Worm (Caenorhabditis elegans) whole organism, mixed stage, embryonic: ENCODE measurements around the gene srsx-35.

Experiments used
- M03D4.4 ChIP-seq: sonication (generic microtip); optimal IDR thresholded peaks from 2 replicates; lab custom pipeline; 2017; ENCODE audit warnings: mild to moderate bottlenecking, missing genetic modification characterization, missing compliant biosample characterization
- blmp-1 ChIP-seq: fragments of 150-350 bp; optimal IDR thresholded peaks from 2 replicates; lab custom pipeline; 2014; ENCODE audit warnings: missing biosample characterization, missing genetic modification characterization
- ceh-43 ChIP-seq: fragments of 200-800 bp; sonication (Bioruptor generic); optimal IDR thresholded peaks from 2 replicates; lab custom pipeline; 2018; ENCODE audit warnings: mild to moderate bottlenecking, missing genetic modification characterization, moderate library complexity, missing compliant biosample characterization
- ceh-83 ChIP-seq: fragments of 200-800 bp; sonication (Bioruptor generic); optimal IDR thresholded peaks from 2 replicates; lab custom pipeline; 2018; ENCODE audit warnings: mild to moderate bottlenecking, missing genetic modification characterization, missing compliant biosample characterization
- cnd-1 ChIP-seq: fragments of 200-800 bp; sonication (Bioruptor generic); optimal IDR thresholded peaks from 2 replicates; lab custom pipeline; 2018; ENCODE audit warnings: mild to moderate bottlenecking, missing genetic modification characterization, missing compliant biosample characterization
- drap-1 ChIP-seq: fragments of 200-800 bp; sonication (Bioruptor generic); optimal IDR thresholded peaks from 3 replicates; lab custom pipeline; 2018; ENCODE audit warnings: mild to moderate bottlenecking, missing genetic modification characterization, missing compliant biosample characterization
- elt-3 ChIP-seq: fragments of 150-350 bp; optimal IDR thresholded peaks from 2 replicates; lab custom pipeline; 2014; ENCODE audit warnings: missing biosample characterization, missing genetic modification characterization
- ham-2 ChIP-seq: fragments of 200-800 bp; sonication (Bioruptor generic); optimal IDR thresholded peaks from 2 replicates; lab custom pipeline; 2018; ENCODE audit warnings: mild to moderate bottlenecking, missing genetic modification characterization, missing compliant biosample characterization
- lin-13 ChIP-seq: fragments of 150-350 bp; optimal IDR thresholded peaks from 2 replicates; lab custom pipeline; 2014; ENCODE audit warnings: missing biosample characterization, missing genetic modification characterization
- lin-32 ChIP-seq: fragments of 200-800 bp; sonication (Bioruptor generic); optimal IDR thresholded peaks from 2 replicates; lab custom pipeline; 2018; ENCODE audit warnings: mild to moderate bottlenecking, missing genetic modification characterization, missing compliant biosample characterization
- mab-5 ChIP-seq: fragments of 150-350 bp; optimal IDR thresholded peaks from 2 replicates; lab custom pipeline; 2014; ENCODE audit warnings: missing biosample characterization, missing genetic modification characterization
- mep-1 ChIP-seq: fragments of 150-350 bp; optimal IDR thresholded peaks from 2 replicates; lab custom pipeline; 2017; ENCODE audit warnings: missing biosample characterization, missing genetic modification reagents, missing genetic modification characterization, inconsistent platforms
- mls-2 ChIP-seq: sonication (generic microtip); optimal IDR thresholded peaks from 2 replicates; lab custom pipeline; 2016; ENCODE audit warnings: mild to moderate bottlenecking, missing genetic modification characterization, moderate library complexity, missing compliant biosample characterization
- nhr-12 ChIP-seq: fragments of 150-350 bp; optimal IDR thresholded peaks from 2 replicates; lab custom pipeline; 2014; ENCODE audit warnings: missing biosample characterization, missing genetic modification characterization
- nhr-2 ChIP-seq: fragments of 150-350 bp; optimal IDR thresholded peaks from 2 replicates; lab custom pipeline; 2014; ENCODE audit warnings: missing biosample characterization, missing genetic modification characterization
- nhr-237 ChIP-seq: fragments of 150-350 bp; optimal IDR thresholded peaks from 2 replicates; lab custom pipeline; 2014; ENCODE audit warnings: missing biosample characterization, missing genetic modification characterization
- pha-4 ChIP-seq: fragments of 150-350 bp; optimal IDR thresholded peaks from 2 replicates; lab custom pipeline; 2018; ENCODE audit warnings: missing biosample characterization, missing genetic modification reagents, missing genetic modification characterization
- sem-2 ChIP-seq: fragments of 200-800 bp; sonication (Bioruptor generic); optimal IDR thresholded peaks from 2 replicates; lab custom pipeline; 2018; ENCODE audit warnings: mild to moderate bottlenecking, missing genetic modification characterization, missing compliant biosample characterization
- snpc-4 ChIP-seq: fragments of 150-350 bp; optimal IDR thresholded peaks from 2 replicates; lab custom pipeline; 2014; ENCODE audit warnings: missing biosample characterization, missing genetic modification characterization
- sptf-1 ChIP-seq: sonication (generic microtip); optimal IDR thresholded peaks from 2 replicates; lab custom pipeline; 2017; ENCODE audit warnings: mild to moderate bottlenecking, missing genetic modification characterization, moderate library complexity, missing compliant biosample characterization
- tbx-8 ChIP-seq: fragments of 200-800 bp; sonication (Bioruptor generic); optimal IDR thresholded peaks from 2 replicates; lab custom pipeline; 2018; ENCODE audit warnings: mild to moderate bottlenecking, missing genetic modification characterization, moderate library complexity, missing compliant biosample characterization
- unc-120 ChIP-seq: sonication (generic microtip); optimal IDR thresholded peaks from 2 replicates; lab custom pipeline; 2017; ENCODE audit warnings: missing genetic modification characterization, missing compliant biosample characterization; ENCODE audit not compliant: poor library complexity, severe bottlenecking
- unc-39 ChIP-seq: fragments of 150-350 bp; optimal IDR thresholded peaks from 2 replicates; lab custom pipeline; 2014; ENCODE audit warnings: missing biosample characterization, missing genetic modification characterization
- unc-62 ChIP-seq: fragments of 150-350 bp; optimal IDR thresholded peaks from 2 replicates; lab custom pipeline; 2014; ENCODE audit warnings: missing biosample characterization, missing genetic modification reagents, missing genetic modification characterization
- zip-8 ChIP-seq: fragments of 150-350 bp; optimal IDR thresholded peaks from 2 replicates; lab custom pipeline; 2014; ENCODE audit warnings: missing biosample characterization, missing genetic modification characterization
- ztf-11 ChIP-seq: fragments of 150-350 bp; optimal IDR thresholded peaks from 2 replicates; lab custom pipeline; 2014; ENCODE audit warnings: missing biosample characterization, missing genetic modification characterization

srsx-35 gene

DNA sequence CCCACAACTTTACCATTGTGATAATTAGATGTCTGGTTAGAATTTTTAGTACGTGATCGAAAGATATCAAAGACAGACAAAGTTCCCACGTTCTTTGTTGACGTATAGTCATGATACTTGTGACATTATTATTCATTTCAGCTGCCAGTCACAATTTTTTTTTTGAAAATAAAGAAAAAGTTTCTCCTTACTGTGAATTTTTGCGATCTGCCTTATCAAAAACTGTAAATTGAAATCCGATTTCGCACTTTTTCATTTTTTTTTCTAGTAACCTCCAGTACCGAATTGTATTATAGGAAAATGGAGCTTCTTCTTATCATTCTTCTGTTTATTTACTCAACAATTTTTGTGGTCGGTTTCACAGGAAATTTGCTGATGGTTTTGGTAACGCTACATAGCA lies at the start of gene srsx-35:
TSS of gene srsx-35 (plus strand) at position 301 of the 400 bp plus-strand sequence.
- TF ChIP-seq nhr-12 (no peak), lin-13 (tag; lab: Kevin White, UChicago) (no peak), tbx-8 (no peak), sptf-1 (tag; lab: Kevin White, UChicago) (no peak), lin-32 (GFP tag; lab: Kevin White, UChicago) (no peak), zip-8 (tag; lab: Kevin White, UChicago) (no peak), unc-120 (no peak), mls-2 (tag; lab: Kevin White, UChicago) (no peak), ham-2 (GFP tag; lab: Kevin White, UChicago) (no peak), cnd-1 (no peak), M03D4.4 (tag; lab: Kevin White, UChicago) (no peak), unc-62 (GFP tag; lab: Kevin White, UChicago) (no peak), nhr-237 (tag; lab: Kevin White, UChicago) (no peak), sem-2 (GFP tag; lab: Kevin White, UChicago) (no peak)

DNA sequence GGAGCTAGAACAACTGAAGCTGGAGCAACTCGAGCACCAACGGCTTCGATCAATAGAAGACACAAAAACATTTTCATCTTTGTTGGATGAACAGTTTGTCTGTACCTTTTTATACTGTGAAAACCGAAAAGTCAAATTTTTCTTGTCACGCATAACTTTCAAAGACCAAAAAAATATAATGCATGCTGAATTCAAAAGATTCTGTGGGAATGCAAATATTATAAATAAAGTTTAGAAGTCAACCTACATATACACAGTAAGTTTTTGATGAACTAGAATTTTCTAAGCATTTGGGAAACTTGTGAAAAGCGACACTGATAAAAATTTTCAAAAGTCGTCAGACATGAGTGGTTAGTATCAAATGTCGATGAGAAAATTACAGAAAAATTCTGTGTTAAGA lies 47.6 kb upstream of the srsx-35 start, which contains the start of gene F46B3.15:
TSS of gene F46B3.15 (minus strand) at position 101 of the 400 bp plus-strand sequence.
- TF ChIP-seq pha-4, result no peak
- no peak for TF ChIP-seq mep-1 (tag; lab: Kevin White, UChicago)
- no peak for TF ChIP-seq ztf-11 (tag; lab: Kevin White, UChicago)
- no peak for TF ChIP-seq sem-2 (GFP tag; lab: Kevin White, UChicago)
- TF ChIP-seq ceh-43 (GFP tag; lab: Kevin White, UChicago), result no peak
- TF ChIP-seq nhr-12, result no peak
- TF ChIP-seq elt-3 (tag; lab: Kevin White, UChicago), result no peak
- no peak for TF ChIP-seq snpc-4
- TF ChIP-seq nhr-2 (tag; lab: Kevin White, UChicago), result no peak
- no peak for TF ChIP-seq ham-2 (GFP tag; lab: Kevin White, UChicago)
- no peak for TF ChIP-seq unc-120
- no peak for TF ChIP-seq lin-13 (tag; lab: Kevin White, UChicago)
- TF ChIP-seq blmp-1 (tag; lab: Kevin White, UChicago), result no peak
- TF ChIP-seq nhr-237 (tag; lab: Kevin White, UChicago), result no peak

DNA sequence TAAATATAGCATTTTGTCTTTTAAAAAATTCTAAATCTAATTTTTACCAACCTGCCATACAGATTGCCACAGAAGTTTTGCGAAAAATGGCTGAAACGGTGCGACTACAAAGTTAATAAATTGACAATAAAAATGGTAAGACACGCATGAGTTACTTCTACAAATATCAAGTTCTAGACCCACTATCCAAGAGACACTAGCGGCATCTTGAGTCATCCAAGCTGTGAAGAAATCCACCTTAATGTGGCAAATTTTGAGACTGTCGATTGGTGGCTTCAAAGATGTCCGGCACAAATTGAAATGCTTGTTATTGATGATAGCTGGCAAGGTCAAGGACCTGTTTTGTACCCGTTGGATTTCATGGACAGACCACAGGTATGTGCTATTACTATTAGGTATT lies 46.9 kb upstream of the srsx-35 start, which contains the start of gene F46B3.16:
TSS of gene F46B3.16 (plus strand) at position 301 of the 400 bp plus-strand sequence.
- no peak for TF ChIP-seq pha-4
- TF ChIP-seq unc-39 (tag; lab: Kevin White, UChicago), result no peak
- TF ChIP-seq ham-2 (GFP tag; lab: Kevin White, UChicago), result no peak

DNA sequence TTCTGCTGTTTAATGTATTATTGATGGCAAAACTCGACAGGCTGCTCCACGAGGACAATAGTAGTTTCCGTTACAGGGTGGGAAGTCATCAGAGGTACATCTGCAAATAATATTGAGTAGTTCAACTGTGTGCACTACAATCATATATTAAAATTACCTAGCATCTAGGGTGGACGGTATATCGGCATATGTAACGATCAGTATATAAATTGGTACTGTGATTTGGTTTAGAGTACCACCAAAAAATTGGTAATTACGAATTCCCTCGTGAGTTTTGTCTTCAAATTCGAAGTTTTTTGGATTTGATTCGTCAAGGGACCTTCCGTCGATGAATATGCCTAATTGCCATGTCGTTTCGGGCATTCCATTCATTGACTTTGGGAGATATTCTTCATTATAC lies 44.4 kb upstream of the srsx-35 start, which contains the start of gene ttr-13:
TSS of gene ttr-13 (minus strand) at position 101 of the 400 bp plus-strand sequence.
- TF ChIP-seq drap-1 (GFP tag; lab: Kevin White, UChicago) (no peak), mab-5 (tag; lab: Kevin White, UChicago) (no peak), lin-32 (GFP tag; lab: Kevin White, UChicago) (no peak), sptf-1 (tag; lab: Kevin White, UChicago) (no peak), ztf-11 (tag; lab: Kevin White, UChicago) (no peak)
- TF ChIP-seq, all 35 proteins: peak for 0

DNA sequence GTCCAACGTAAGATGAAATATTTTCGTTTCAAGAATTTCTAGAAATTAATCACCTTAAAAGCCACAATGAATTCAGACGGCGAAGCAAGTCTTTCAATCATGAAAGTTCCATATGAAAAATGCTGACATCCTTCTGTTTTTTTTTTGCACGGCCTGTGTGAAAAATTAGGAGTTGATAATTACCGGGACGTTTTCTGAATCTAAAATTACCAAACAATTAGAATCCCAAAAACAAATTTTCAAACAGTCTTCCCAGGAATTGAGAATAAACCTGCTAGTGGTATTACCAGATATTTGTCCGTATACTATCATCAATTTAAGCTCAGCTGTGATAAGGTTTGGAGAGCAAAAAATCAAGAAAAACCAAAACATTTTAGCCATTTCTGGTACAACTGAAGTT lies 42.9 kb upstream of the srsx-35 start, which contains the start of gene Y44A6B.3:
TSS of gene Y44A6B.3 (minus strand) at position 101 of the 400 bp plus-strand sequence.
- TF ChIP-seq unc-39 (tag; lab: Kevin White, UChicago), result no peak
- TF ChIP-seq ceh-43 (GFP tag; lab: Kevin White, UChicago), result no peak
- no peak for TF ChIP-seq M03D4.4 (tag; lab: Kevin White, UChicago)
- TF ChIP-seq ztf-11 (tag; lab: Kevin White, UChicago), result no peak
- TF ChIP-seq sptf-1 (tag; lab: Kevin White, UChicago), result no peak
- no peak for TF ChIP-seq ceh-83 (GFP tag; lab: Kevin White, UChicago)
- TF ChIP-seq mab-5 (tag; lab: Kevin White, UChicago), result no peak
- no peak for TF ChIP-seq zip-8 (tag; lab: Kevin White, UChicago)

DNA sequence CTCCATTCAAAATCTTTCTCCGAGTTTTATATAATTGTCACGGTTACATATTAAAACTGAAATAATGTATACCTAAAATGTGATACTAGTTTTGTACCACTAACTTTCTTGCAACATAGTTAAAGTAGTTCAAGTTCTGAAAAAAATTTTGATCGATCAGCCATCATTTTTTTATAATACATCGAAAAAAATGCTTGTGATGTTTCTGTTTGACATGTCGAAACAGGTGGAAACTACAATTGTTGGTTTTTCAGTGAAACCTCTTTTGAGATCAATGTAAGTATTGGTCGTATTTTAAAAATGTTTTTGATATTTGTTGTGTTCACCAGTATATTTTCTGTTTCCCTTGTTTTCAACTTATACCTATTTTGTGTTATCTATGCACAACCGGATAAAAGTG lies 41.9 kb upstream of the srsx-35 start, which contains the start of gene srxa-14:
TSS of gene srxa-14 (plus strand) at position 301 of the 400 bp plus-strand sequence.
- TF ChIP-seq sem-2 (GFP tag; lab: Kevin White, UChicago) (no peak), zip-8 (tag; lab: Kevin White, UChicago) (no peak), mep-1 (tag; lab: Kevin White, UChicago) (no peak), nhr-237 (tag; lab: Kevin White, UChicago) (no peak), pha-4 (no peak), cnd-1 (no peak), nhr-12 (no peak), elt-3 (tag; lab: Kevin White, UChicago) (no peak), ceh-43 (GFP tag; lab: Kevin White, UChicago) (no peak), blmp-1 (tag; lab: Kevin White, UChicago) (no peak)
